Fruit fly (Drosophila melanogaster) whole organism, prepupa: ENCODE measurements around the gene CG14154.

Source experiments
- Gug ChIP-seq: fragments of 200-800 bp; sonication (Bioruptor generic); IDR thresholded peaks from 2 replicates; pipeline ENCODE4 v1.3.6; 2022; ENCODE audit warnings: missing biosample characterization, missing genetic modification characterization
- achi ChIP-seq: fragments of 200-800 bp; sonication (Bioruptor generic); optimal IDR thresholded peaks from 3 replicates; lab custom pipeline; 2016; ENCODE audit warnings: missing biosample characterization, missing genetic modification characterization
- eg ChIP-seq: fragments of 200-800 bp; sonication (Bioruptor generic); IDR thresholded peaks from 3 replicates; pipeline ENCODE4 v1.3.6; 2022; ENCODE audit warnings: missing biosample characterization, missing genetic modification characterization

DNA sequence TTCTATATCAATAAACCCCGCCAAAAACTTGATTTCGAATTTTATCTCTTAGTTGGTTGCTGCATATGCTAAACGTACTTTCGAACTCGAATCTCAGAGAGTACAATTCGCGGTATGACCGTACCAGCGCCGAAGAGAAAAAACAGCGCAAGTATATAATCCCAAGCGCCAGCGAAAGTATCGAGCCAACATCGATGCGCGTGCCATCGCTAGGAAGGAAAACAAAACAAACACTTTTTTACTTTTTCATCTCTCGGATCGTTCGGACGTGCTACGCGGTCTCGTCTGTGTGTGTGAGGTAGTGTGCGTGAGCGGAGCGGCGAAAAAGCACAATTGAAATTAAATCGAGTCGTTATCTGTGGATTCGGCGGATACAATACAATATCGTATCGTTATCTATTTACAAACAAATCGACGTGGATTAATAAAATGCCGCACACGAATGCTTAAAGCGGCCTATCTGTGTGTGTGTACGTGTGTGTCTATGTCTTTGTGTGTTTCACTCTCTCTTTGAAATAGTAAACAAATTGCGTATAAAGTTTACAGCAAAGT, 22.9 kb downstream of the CG14154 start, which contains the start of gene simj:
- TF ChIP-seq achi (peak; percentile 4), eg (GFP tag; lab: Robert Waterston, UW) (peak; percentile 81), Gug (GFP tag; lab: Robert Waterston, UW) (peak; percentile 44; the same call in 1 of the 2 replicates)
